Fruit fly (Drosophila melanogaster) whole organism, embryonic: ENCODE measurements around the gene CG9886.

Source experiments
- C15 ChIP-seq: fragments of 200-800 bp; sonication (Bioruptor generic); IDR thresholded peaks from 3 replicates; pipeline ENCODE4 v1.3.6; 2022; ENCODE audit warnings: missing biosample characterization, missing genetic modification characterization
- CG15696 ChIP-seq: fragments of 200-800 bp; sonication (Bioruptor generic); optimal IDR thresholded peaks from 2 replicates; lab custom pipeline; 2019; ENCODE audit warnings: missing biosample characterization, mild to moderate bottlenecking, missing genetic modification characterization, moderate library complexity
- Mrtf ChIP-seq: fragments of 200-800 bp; sonication (Bioruptor generic); IDR thresholded peaks from 3 replicates; pipeline ENCODE4 v1.3.6; 2022; ENCODE audit warnings: missing biosample characterization, missing genetic modification characterization
- Ravus ChIP-seq: fragments of 200-800 bp; sonication (Bioruptor generic); IDR thresholded peaks from 2 replicates; pipeline ENCODE4 v1.3.6; 2022; ENCODE audit warnings: missing biosample characterization, missing genetic modification characterization

- no peak for TF ChIP-seq CG15696 (tag; lab: Kevin White, UChicago)
- no peak for TF ChIP-seq C15 (GFP tag; lab: Robert Waterston, UW)
- no peak for TF ChIP-seq Mrtf (GFP tag; lab: Robert Waterston, UW)
- TF ChIP-seq Ravus (GFP tag; lab: Robert Waterston, UW) = no peak
Measured at dm6 chr2L:2467722-2468372, 47.2 kb downstream of the CG9886 start.
